Worm (Caenorhabditis elegans) whole organism, L4/young adult: Measurements from ENCODE around the gene W01G7.4.

ENCODE experiments used
- W03F9.2 ChIP-seq: fragments of 150-350 bp; optimal IDR thresholded peaks from 2 replicates; lab custom pipeline; 2014; ENCODE audit warnings: missing biosample characterization, missing genetic modification characterization
- dao-5 ChIP-seq: sonication (generic microtip); optimal IDR thresholded peaks from 2 replicates; lab custom pipeline; 2016; ENCODE audit warnings: missing genotype, missing genetic modification characterization, moderate library complexity, missing compliant biosample characterization
- him-1 ChIP-seq: sonication (generic microtip); optimal IDR thresholded peaks from 2 replicates; lab custom pipeline; 2016; ENCODE audit warnings: missing genotype, missing genetic modification reagents, missing genetic modification characterization, missing compliant biosample characterization

DNA sequence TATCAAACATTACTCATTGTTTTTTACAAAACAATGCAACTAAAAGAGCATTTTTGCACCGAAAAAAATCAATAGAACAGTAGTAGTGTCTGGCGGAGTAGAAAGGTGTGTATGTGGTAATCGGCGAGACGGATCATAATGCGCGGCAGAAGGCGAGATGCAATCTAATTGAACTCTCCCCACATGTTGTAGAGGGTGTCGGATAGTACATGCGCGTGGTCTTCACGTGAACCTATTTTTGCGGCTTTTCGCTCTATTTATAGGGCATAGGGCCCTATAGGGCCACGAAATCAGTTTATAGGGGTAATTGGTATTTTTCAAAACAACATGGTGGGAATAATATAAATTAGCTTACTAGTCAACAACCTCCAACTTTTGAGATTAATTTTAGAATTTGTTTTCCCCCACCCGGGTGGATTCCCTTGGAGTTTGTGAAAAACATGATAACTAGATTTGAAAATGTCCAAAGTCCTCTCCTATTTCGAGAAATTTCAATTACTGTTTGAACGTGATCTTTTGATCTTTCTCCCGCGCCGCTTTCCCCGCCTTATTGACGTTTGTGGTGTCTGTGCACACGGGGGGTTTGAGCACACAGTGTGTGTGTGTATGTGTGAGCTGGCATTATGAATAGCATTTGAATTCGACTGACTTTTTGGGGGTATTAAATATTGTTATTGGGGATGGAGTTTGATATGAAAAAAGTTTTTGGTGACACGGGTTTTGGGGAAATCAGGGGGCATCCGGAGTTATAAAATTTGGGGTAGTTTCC lies 17.5 kb upstream of the W01G7.4 start:
- TF ChIP-seq him-1 (tag; lab: Kevin White, UChicago) = no peak
- TF ChIP-seq W03F9.2 = no peak
- TF ChIP-seq dao-5 (tag; lab: Kevin White, UChicago) = no peak
